Worm (Caenorhabditis elegans) whole organism, L2 larva: Measurements from ENCODE around the gene tmem-258.

Source experiments
- R02D3.7 ChIP-seq: fragments of 150-350 bp; optimal IDR thresholded peaks from 2 replicates; lab custom pipeline; 2014; ENCODE audit warnings: missing biosample characterization, missing genetic modification characterization
- Y55F3AM.14 ChIP-seq: fragments of 200-800 bp; sonication (Bioruptor generic); optimal IDR thresholded peaks from 2 replicates; lab custom pipeline; 2018; ENCODE audit warnings: mild to moderate bottlenecking, missing genetic modification characterization, missing compliant biosample characterization
- blmp-1 ChIP-seq: sonication (generic microtip); optimal IDR thresholded peaks from 2 replicates; lab custom pipeline; 2017; ENCODE audit warnings: missing genetic modification characterization, mild to moderate bottlenecking, missing compliant biosample characterization, antibody characterized with exemption, moderate library complexity; ENCODE audit not compliant: insufficient read depth
- egl-27 ChIP-seq: sonication (generic microtip); optimal IDR thresholded peaks from 3 replicates; lab custom pipeline; 2017; ENCODE audit warnings: missing biosample characterization, missing genetic modification reagents, missing genetic modification characterization
- elt-1 ChIP-seq: fragments of 150-350 bp; optimal IDR thresholded peaks from 2 replicates; lab custom pipeline; 2014; ENCODE audit warnings: missing biosample characterization, missing genetic modification characterization
- fos-1 ChIP-seq: fragments of 150-350 bp; optimal IDR thresholded peaks from 2 replicates; lab custom pipeline; 2014; ENCODE audit warnings: missing biosample characterization, missing genetic modification characterization
- gmeb-1 ChIP-seq: fragments of 150-350 bp; optimal IDR thresholded peaks from 2 replicates; lab custom pipeline; 2014; ENCODE audit warnings: missing biosample characterization, missing genetic modification characterization
- lin-39 ChIP-seq: fragments of 150-350 bp; optimal IDR thresholded peaks from 2 replicates; lab custom pipeline; 2014; ENCODE audit warnings: missing biosample characterization, missing genetic modification reagents, missing genetic modification characterization
- nhr-10 ChIP-seq: sonication (generic microtip); optimal IDR thresholded peaks from 2 replicates; lab custom pipeline; 2017; ENCODE audit warnings: missing biosample characterization, missing genetic modification characterization
- nhr-12 ChIP-seq: fragments of 150-350 bp; optimal IDR thresholded peaks from 2 replicates; lab custom pipeline; 2014; ENCODE audit warnings: missing biosample characterization, missing genetic modification characterization
- nhr-25 ChIP-seq: fragments of 150-350 bp; sonication (generic microtip); optimal IDR thresholded peaks from 3 replicates; lab custom pipeline; 2014; ENCODE audit warnings: missing biosample characterization, missing genetic modification characterization
- unc-62 ChIP-seq: fragments of 150-350 bp; optimal IDR thresholded peaks from 2 replicates; lab custom pipeline; 2014; ENCODE audit warnings: missing biosample characterization, missing genetic modification reagents, missing genetic modification characterization

DNA sequence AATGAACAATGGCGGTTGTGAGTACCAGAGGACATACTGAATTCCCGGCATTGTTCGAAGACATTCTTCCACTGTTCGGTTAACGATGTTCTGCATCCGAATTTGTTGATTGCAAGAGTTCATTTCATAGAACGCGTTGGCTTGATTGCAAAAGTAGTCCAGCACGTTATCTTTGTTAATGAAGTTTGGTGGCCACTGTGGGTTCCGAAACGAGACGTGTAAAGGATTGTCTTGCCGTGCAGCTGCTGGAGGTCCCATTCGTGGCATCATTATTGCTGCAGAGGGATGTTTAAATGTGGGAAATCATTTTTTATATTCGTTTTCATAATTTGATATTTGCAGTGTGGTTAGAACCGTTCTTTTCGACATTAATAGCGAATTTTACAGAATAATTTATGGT is 3.6 kb upstream of the tmem-258 start, which contains the start of gene mdt-6:
- TF ChIP-seq unc-62: no peak
- no peak for TF ChIP-seq nhr-12
- no peak for TF ChIP-seq Y55F3AM.14
- no peak for TF ChIP-seq egl-27 (tag; lab: Kevin White, UChicago)
- no peak for TF ChIP-seq elt-1 (tag; lab: Kevin White, UChicago)
- TF ChIP-seq nhr-25 (tag; lab: Kevin White, UChicago): no peak
- TF ChIP-seq nhr-10: no peak
- TF ChIP-seq fos-1 (tag; lab: Kevin White, UChicago): no peak
- no peak for TF ChIP-seq gmeb-1 (tag; lab: Kevin White, UChicago)
- no peak for TF ChIP-seq blmp-1 (tag; lab: Kevin White, UChicago)
- TF ChIP-seq lin-39: no peak
- no peak for TF ChIP-seq R02D3.7 (tag; lab: Kevin White, UChicago)
